Fruit fly (Drosophila melanogaster): ENCODE results near the gene Brd8.

The Brd8 gene

DNA sequence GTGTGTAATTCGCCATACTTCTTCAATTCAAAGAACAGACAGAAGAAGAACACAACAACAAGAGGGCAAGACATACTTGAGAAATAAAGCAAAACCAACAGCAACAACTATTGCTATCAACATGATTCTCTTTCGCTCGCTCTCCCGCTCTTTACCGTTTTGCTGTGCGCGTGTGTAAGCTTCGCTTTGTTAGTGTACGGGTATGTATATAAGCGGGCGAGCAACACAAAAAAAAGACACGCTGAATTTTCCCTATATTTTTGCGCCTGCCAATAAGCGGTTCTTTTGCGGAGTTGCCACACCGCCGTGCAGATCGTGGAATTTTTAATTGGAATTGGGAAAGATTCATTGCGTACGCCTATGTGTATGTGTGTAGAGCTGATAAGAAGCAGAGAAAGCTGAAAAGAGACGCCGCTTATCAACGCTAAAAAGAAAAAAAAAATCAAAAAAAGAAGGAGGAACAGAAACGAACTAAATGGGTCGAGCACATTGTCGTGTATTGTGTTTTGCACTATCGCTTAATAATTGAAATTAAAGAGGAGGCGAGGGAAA lies 8.2 kb upstream of the Brd8 start (continued):
- TF ChIP-seq Sox102F (GFP tag; optimal IDR thresholded peaks at IDR 0.05) = peak; percentile 10
- peak; percentile 33 for TF ChIP-seq Met (GFP tag; optimal IDR thresholded peaks at IDR 0.05)
- TF ChIP-seq CG6808 (GFP tag; optimal IDR thresholded peaks at IDR 0.05) = peak; percentile 69
- TF ChIP-seq CG15336 (GFP tag; IDR thresholded peaks at IDR 0.05) = no peak; the same call in 1 of the 2 replicates
- TF ChIP-seq CG8319 (GFP tag; optimal IDR thresholded peaks at IDR 0.05) = no peak
- TF ChIP-seq Eip75B (GFP tag; optimal IDR thresholded peaks at IDR 0.05) = peak; percentile 26
- TF ChIP-seq spab (GFP tag; optimal IDR thresholded peaks at IDR 0.05) = peak; percentile 56
- peak; percentile 46 to 83 for TF ChIP-seq ss (GFP tag; optimal IDR thresholded peaks at IDR 0.05)
- peak in 1 of 2 experiments; percentile 42 for TF ChIP-seq salr (GFP tag; optimal IDR thresholded peaks at IDR 0.05)
- peak; percentile 66 for TF ChIP-seq CG1621 (tag; optimal IDR thresholded peaks at IDR 0.05)
- no peak for TF ChIP-seq Gug (GFP tag; IDR thresholded peaks at IDR 0.05)
- peak; percentile 15 for TF ChIP-seq CG10631 (GFP tag; optimal IDR thresholded peaks at IDR 0.05)
- TF ChIP-seq CG4318 (GFP tag; optimal IDR thresholded peaks at IDR 0.05) = no peak
- no peak for TF ChIP-seq Ets21C (GFP tag; optimal IDR thresholded peaks at IDR 0.05)
- peak; percentile 3 for TF ChIP-seq CG34406 (GFP tag; optimal IDR thresholded peaks at IDR 0.05)

DNA sequence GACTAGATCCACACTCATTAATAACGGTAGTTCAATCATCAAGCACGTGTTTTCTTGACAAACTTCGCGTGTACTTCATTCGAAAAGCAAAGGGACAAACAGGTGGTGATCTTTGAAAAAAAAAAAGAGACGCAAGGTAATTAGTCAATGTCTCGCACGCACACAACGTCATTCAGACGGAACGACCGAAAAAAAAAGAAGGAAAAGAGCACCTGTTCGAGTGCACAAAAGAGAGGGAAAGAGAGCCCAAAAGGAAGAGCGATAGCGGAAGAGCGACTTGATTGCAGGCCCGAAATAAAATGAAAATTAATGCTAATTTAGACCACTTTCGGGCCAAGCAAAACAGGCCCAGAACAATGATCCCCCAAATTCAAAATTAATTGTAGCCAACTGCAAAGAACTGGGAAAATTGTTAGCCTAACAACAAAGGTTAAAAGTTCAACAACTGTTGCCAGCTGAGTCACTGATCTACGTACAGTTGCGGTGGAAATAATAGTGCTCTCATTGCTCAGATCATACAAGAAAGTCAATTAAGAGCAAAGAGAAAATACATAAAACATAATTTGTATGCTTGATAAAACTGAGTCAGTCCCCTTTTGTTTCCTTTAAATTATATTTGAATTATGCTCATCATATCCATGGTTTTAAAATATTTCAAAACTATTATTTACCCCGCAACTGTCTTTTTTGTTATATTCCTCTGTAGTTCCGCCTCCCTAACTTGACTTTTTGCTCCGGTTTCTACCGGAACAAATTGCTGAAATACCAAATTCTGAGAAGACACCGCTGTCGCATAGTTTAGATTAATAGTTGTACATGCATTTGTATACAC lies 7.4 kb upstream of the Brd8 start:
- peak; percentile 81 for TF ChIP-seq svp (GFP tag)
- no peak for TF ChIP-seq CG3919 (GFP tag; optimal IDR thresholded peaks at IDR 0.05)
- no peak for TF ChIP-seq CG1621 (tag; optimal IDR thresholded peaks at IDR 0.05)
- TF ChIP-seq Eip78C (GFP tag) = peak; percentile 50
- peak; percentile 24 for TF ChIP-seq CG32006 (GFP tag; optimal IDR thresholded peaks at IDR 0.05)
- no peak for TF ChIP-seq fd85E (GFP tag; optimal IDR thresholded peaks at IDR 0.05)
- no peak for TF ChIP-seq esn (GFP tag; optimal IDR thresholded peaks at IDR 0.05)
- no peak for TF ChIP-seq topi (GFP tag; optimal IDR thresholded peaks at IDR 0.05)
- TF ChIP-seq CG34406 (GFP tag; optimal IDR thresholded peaks at IDR 0.05) = no peak
- TF ChIP-seq CG6163 (GFP tag; IDR thresholded peaks at IDR 0.05) = no peak
- peak; percentile 37 for TF ChIP-seq Hr4 (GFP tag; optimal IDR thresholded peaks at IDR 0.05)
- TF ChIP-seq salr (GFP tag; optimal IDR thresholded peaks at IDR 0.05) = no peak
- TF ChIP-seq cyc (GFP tag; optimal IDR thresholded peaks at IDR 0.05) = no peak
- no peak for TF ChIP-seq CG11902 (GFP tag; optimal IDR thresholded peaks at IDR 0.05)
- peak in 1 of 2 experiments; percentile 53 for TF ChIP-seq ss (GFP tag; optimal IDR thresholded peaks at IDR 0.05)
- TF ChIP-seq Gug (GFP tag; IDR thresholded peaks at IDR 0.05) = no peak
- no peak for TF ChIP-seq Sox102F (GFP tag; optimal IDR thresholded peaks at IDR 0.05)
- TF ChIP-seq CG6854 (GFP tag; optimal IDR thresholded peaks at IDR 0.05) = no peak
- TF ChIP-seq CG16779 (tag; optimal IDR thresholded peaks at IDR 0.05) = no peak

DNA sequence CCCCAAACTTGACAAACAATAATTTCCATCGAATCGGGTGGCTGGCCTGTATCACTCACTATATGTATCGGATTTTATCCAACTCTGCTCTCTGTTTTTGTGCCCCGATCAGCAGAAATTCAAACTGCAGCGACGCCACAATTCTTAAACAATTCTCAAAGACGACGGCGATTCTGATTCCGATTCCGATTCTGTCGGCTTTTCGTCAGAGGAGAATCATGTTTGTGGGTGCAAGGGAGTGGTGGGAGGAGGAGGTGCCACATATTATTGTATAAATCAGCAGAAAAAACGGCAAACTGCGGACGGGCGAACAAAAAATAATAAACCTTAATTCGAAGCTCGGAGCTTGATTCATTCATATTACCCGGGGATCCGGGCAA lies 6.8 kb upstream of the Brd8 start:
- TF ChIP-seq CG31627 (GFP tag; optimal IDR thresholded peaks at IDR 0.05) (no peak), Met (GFP tag; optimal IDR thresholded peaks at IDR 0.05) (no peak), CG11902 (GFP tag; optimal IDR thresholded peaks at IDR 0.05) (no peak), vri (GFP tag; optimal IDR thresholded peaks at IDR 0.05) (no peak), net (GFP tag; optimal IDR thresholded peaks at IDR 0.05) (no peak), cyc (GFP tag; optimal IDR thresholded peaks at IDR 0.05) (no peak), CG16779 (tag; optimal IDR thresholded peaks at IDR 0.05) (no peak), CG7368 (GFP tag; optimal IDR thresholded peaks at IDR 0.05) (no peak), pdm3 (GFP tag; optimal IDR thresholded peaks at IDR 0.05) (no peak), CG15336 (GFP tag; IDR thresholded peaks at IDR 0.05) (no peak), CG11294 (GFP tag; IDR thresholded peaks at IDR 0.05) (no peak), CG6792 (GFP tag; optimal IDR thresholded peaks at IDR 0.05) (no peak), Ets96B (tag; optimal IDR thresholded peaks at IDR 0.05) (no peak), CG34406 (GFP tag; optimal IDR thresholded peaks at IDR 0.05) (no peak), salr (GFP tag; optimal IDR thresholded peaks at IDR 0.05) (no peak), Sox15 (GFP tag; optimal IDR thresholded peaks at IDR 0.05) (no peak), CG8119 (GFP tag; IDR thresholded peaks at IDR 0.05) (no peak), Smox (GFP tag; optimal IDR thresholded peaks at IDR 0.05) (no peak)

Measured in whole organism, prepupa.